Fruit fly (Drosophila melanogaster) whole organism, embryonic: ENCODE data around the gene CG4629.

Source experiments
- Atf-2 ChIP-seq: fragments of 200-800 bp; sonication (Bioruptor generic); optimal IDR thresholded peaks from 2 replicates; lab custom pipeline; 2016; ENCODE audit warnings: missing biosample characterization, missing genetic modification characterization
- Bgb ChIP-seq: fragments of 200-800 bp; sonication (Bioruptor generic); IDR thresholded peaks from 2 replicates; pipeline ENCODE4 v1.3.6; 2022; ENCODE audit warnings: missing biosample characterization, missing genetic modification characterization; ENCODE audit not compliant: partially characterized antibody
- CG10431 ChIP-seq: fragments of 200-800 bp; sonication (Bioruptor generic); optimal IDR thresholded peaks from 3 replicates; lab custom pipeline; 2018; ENCODE audit warnings: missing biosample characterization, mild to moderate bottlenecking, missing genetic modification characterization
- CG12219 ChIP-seq: fragments of 200-800 bp; sonication (Bioruptor generic); optimal IDR thresholded peaks from 3 replicates; lab custom pipeline; 2018; ENCODE audit warnings: missing biosample characterization, mild to moderate bottlenecking, missing genetic modification characterization
- CG14860 ChIP-seq: fragments of 200-800 bp; sonication (Bioruptor generic); IDR thresholded peaks from 3 replicates; pipeline ENCODE4 v1.3.6; 2022; ENCODE audit warnings: missing biosample characterization, missing genetic modification characterization; ENCODE audit not compliant: partially characterized antibody
- CG15269 ChIP-seq: fragments of 200-800 bp; sonication (Bioruptor generic); optimal IDR thresholded peaks from 2 replicates; lab custom pipeline; 2018; ENCODE audit warnings: missing biosample characterization, mild to moderate bottlenecking, missing genetic modification characterization, moderate library complexity
- CG1647 ChIP-seq: fragments of 200-800 bp; sonication (Bioruptor generic); optimal IDR thresholded peaks from 3 replicates; lab custom pipeline; 2016; ENCODE audit warnings: missing biosample characterization, missing genetic modification characterization
- CG16863 ChIP-seq: fragments of 200-800 bp; sonication (Bioruptor generic); optimal IDR thresholded peaks from 3 replicates; lab custom pipeline; 2016; ENCODE audit warnings: missing biosample characterization, missing genetic modification characterization
- CG17359 ChIP-seq: fragments of 200-800 bp; sonication (Bioruptor generic); optimal IDR thresholded peaks from 3 replicates; lab custom pipeline; 2018; ENCODE audit warnings: missing biosample characterization, mild to moderate bottlenecking, missing genetic modification characterization, moderate library complexity
- CG17568 ChIP-seq: fragments of 200-800 bp; sonication (Bioruptor generic); optimal IDR thresholded peaks from 2 replicates; lab custom pipeline; 2018; ENCODE audit warnings: missing biosample characterization, mild to moderate bottlenecking, missing genetic modification characterization, moderate library complexity
- CG18476 ChIP-seq: fragments of 200-800 bp; sonication (Bioruptor generic); optimal IDR thresholded peaks from 2 replicates; lab custom pipeline; 2016; ENCODE audit warnings: missing biosample characterization, mild to moderate bottlenecking, missing genetic modification characterization
- CG2116 ChIP-seq: fragments of 200-800 bp; sonication (Bioruptor generic); optimal IDR thresholded peaks from 3 replicates; lab custom pipeline; 2018; ENCODE audit warnings: missing biosample characterization, mild to moderate bottlenecking, missing genetic modification characterization
- CG2129 ChIP-seq: fragments of 200-800 bp; sonication (Bioruptor generic); IDR thresholded peaks from 2 replicates; pipeline ENCODE4 v1.3.6; 2022; ENCODE audit warnings: missing biosample characterization, missing genetic modification characterization; ENCODE audit not compliant: partially characterized antibody
- CG4404 ChIP-seq: fragments of 200-800 bp; sonication (Bioruptor generic); IDR thresholded peaks from 2 replicates; pipeline ENCODE4 v1.3.6; 2022; ENCODE audit warnings: missing biosample characterization, missing genetic modification characterization
- CG4730 ChIP-seq: fragments of 200-800 bp; sonication (Bioruptor generic); IDR thresholded peaks from 2 replicates; pipeline ENCODE4 v1.3.6; 2022; ENCODE audit warnings: missing biosample characterization, missing genetic modification characterization
- CG6254 ChIP-seq: fragments of 200-800 bp; sonication (Bioruptor generic); optimal IDR thresholded peaks from 3 replicates; lab custom pipeline; 2017; ENCODE audit warnings: mild to moderate bottlenecking, missing biosample characterization, missing genetic modification reagents, missing genetic modification characterization
- CG6791 ChIP-seq: fragments of 200-800 bp; sonication (Bioruptor generic); IDR thresholded peaks from 3 replicates; pipeline ENCODE4 v1.3.6; 2022; ENCODE audit warnings: missing biosample characterization, missing genetic modification characterization; ENCODE audit not compliant: partially characterized antibody
- CG7839 ChIP-seq: fragments of 200-800 bp; sonication (Bioruptor generic); optimal IDR thresholded peaks from 3 replicates; lab custom pipeline; 2018; ENCODE audit warnings: missing biosample characterization, mild to moderate bottlenecking, missing genetic modification characterization, moderate library complexity
- CG7928 ChIP-seq: fragments of 200-800 bp; sonication (Bioruptor generic); optimal IDR thresholded peaks from 2 replicates; lab custom pipeline; 2017; ENCODE audit warnings: missing biosample characterization, mild to moderate bottlenecking, missing genetic modification characterization
- CG7963 ChIP-seq: fragments of 200-800 bp; sonication (Bioruptor generic); IDR thresholded peaks from 3 replicates; pipeline ENCODE4 v1.3.6; 2022; ENCODE audit warnings: missing biosample characterization, missing genetic modification characterization; ENCODE audit not compliant: partially characterized antibody
- Camta ChIP-seq: fragments of 200-800 bp; sonication (Bioruptor generic); optimal IDR thresholded peaks from 2 replicates; lab custom pipeline; 2016; ENCODE audit warnings: missing biosample characterization, missing genetic modification characterization
- Dll ChIP-seq: fragments of 200-800 bp; sonication (Bioruptor generic); IDR thresholded peaks from 4 replicates; pipeline ENCODE4 v1.3.6; 2022; ENCODE audit warnings: missing biosample characterization, missing genetic modification characterization; ENCODE audit not compliant: partially characterized antibody
- Doc3 ChIP-seq: fragments of 200-800 bp; sonication (Bioruptor generic); IDR thresholded peaks from 3 replicates; pipeline ENCODE4 v1.3.6; 2022; ENCODE audit warnings: missing biosample characterization, missing genetic modification characterization; ENCODE audit not compliant: partially characterized antibody
- Fer2 ChIP-seq: fragments of 200-800 bp; sonication (Bioruptor generic); optimal IDR thresholded peaks from 2 replicates; lab custom pipeline; 2018; ENCODE audit warnings: missing biosample characterization, mild to moderate bottlenecking, missing genetic modification characterization, moderate library complexity
- HLH3B ChIP-seq: fragments of 200-800 bp; sonication (Bioruptor generic); IDR thresholded peaks from 2 replicates; pipeline ENCODE4 v1.3.6; 2022; ENCODE audit warnings: missing biosample characterization, missing genetic modification characterization
- HLH4C ChIP-seq: fragments of 200-800 bp; sonication (Bioruptor generic); IDR thresholded peaks from 3 replicates; pipeline ENCODE4 v1.3.6; 2022; ENCODE audit warnings: missing biosample characterization, missing genetic modification characterization; ENCODE audit not compliant: partially characterized antibody
- HmgZ ChIP-seq: fragments of 200-800 bp; sonication (Bioruptor generic); optimal IDR thresholded peaks from 2 replicates; lab custom pipeline; 2018; ENCODE audit warnings: missing biosample characterization, mild to moderate bottlenecking, missing genetic modification characterization
- Lim3 ChIP-seq: fragments of 200-800 bp; sonication (Bioruptor generic); IDR thresholded peaks from 2 replicates; pipeline ENCODE4 v1.3.6; 2022; ENCODE audit warnings: missing biosample characterization, missing genetic modification characterization
- Myb ChIP-seq: fragments of 200-800 bp; sonication (Bioruptor generic); optimal IDR thresholded peaks from 2 replicates; lab custom pipeline; 2016; ENCODE audit warnings: missing biosample characterization, missing genetic modification characterization
- Sin3A ChIP-seq: fragments of >200 bp; optimal IDR thresholded peaks from 2 replicates; lab custom pipeline; 2018
- Ssrp ChIP-seq: fragments of 200-800 bp; sonication (Bioruptor generic); optimal IDR thresholded peaks from 2 replicates; lab custom pipeline; 2018; ENCODE audit warnings: missing biosample characterization, mild to moderate bottlenecking, missing genetic modification characterization, moderate library complexity
- Xbp1 ChIP-seq: fragments of 200-800 bp; sonication (Bioruptor generic); optimal IDR thresholded peaks from 3 replicates; lab custom pipeline; 2016; ENCODE audit warnings: missing biosample characterization, mild to moderate bottlenecking, missing genetic modification characterization
- chinmo ChIP-seq: fragments of 200-800 bp; sonication (Bioruptor generic); IDR thresholded peaks from 4 replicates; pipeline ENCODE4 v1.3.6; 2022; ENCODE audit warnings: missing biosample characterization, missing genetic modification characterization; ENCODE audit not compliant: partially characterized antibody
- chm ChIP-seq: fragments of 200-800 bp; sonication (Bioruptor generic); IDR thresholded peaks from 2 replicates; pipeline ENCODE4 v1.3.6; 2022; ENCODE audit warnings: missing biosample characterization, missing genetic modification characterization
- fd102C ChIP-seq: fragments of 200-800 bp; sonication (Bioruptor generic); optimal IDR thresholded peaks from 2 replicates; lab custom pipeline; 2018; ENCODE audit warnings: missing biosample characterization, mild to moderate bottlenecking, missing genetic modification characterization, moderate library complexity
- gcm ChIP-seq: fragments of 200-800 bp; sonication (Bioruptor generic); optimal IDR thresholded peaks from 2 replicates; lab custom pipeline; 2019; ENCODE audit warnings: missing biosample characterization, mild to moderate bottlenecking, missing genetic modification characterization, moderate library complexity
- hb ChIP-seq: fragments of 200-800 bp; sonication (Bioruptor generic); IDR thresholded peaks from 3 replicates; pipeline ENCODE4 v1.3.6; 2022; ENCODE audit warnings: missing biosample characterization, missing genetic modification characterization; ENCODE audit not compliant: partially characterized antibody
- hbn ChIP-seq: fragments of 200-800 bp; sonication (Bioruptor generic); IDR thresholded peaks from 2 replicates; pipeline ENCODE4 v1.3.6; 2022; ENCODE audit warnings: missing biosample characterization, missing genetic modification characterization; ENCODE audit not compliant: partially characterized antibody
- her ChIP-seq: fragments of 200-800 bp; sonication (Bioruptor generic); optimal IDR thresholded peaks from 2 replicates; lab custom pipeline; 2016; ENCODE audit warnings: missing biosample characterization, missing genetic modification characterization
- knrl ChIP-seq: fragments of 200-800 bp; sonication (Bioruptor generic); IDR thresholded peaks from 3 replicates; pipeline ENCODE4 v1.3.6; 2022; ENCODE audit warnings: missing biosample characterization, missing genetic modification characterization; ENCODE audit not compliant: partially characterized antibody
- org-1 ChIP-seq: fragments of 200-800 bp; sonication (Bioruptor generic); optimal IDR thresholded peaks from 2 replicates; lab custom pipeline; 2017; ENCODE audit warnings: missing biosample characterization, missing genetic modification characterization
- pzg ChIP-seq: fragments of 200-800 bp; sonication (Bioruptor generic); optimal IDR thresholded peaks from 3 replicates; lab custom pipeline; 2018; ENCODE audit warnings: missing biosample characterization, mild to moderate bottlenecking, missing genetic modification characterization, moderate library complexity
- run ChIP-seq: fragments of 200-800 bp; sonication (Bioruptor generic); optimal IDR thresholded peaks from 3 replicates; lab custom pipeline; 2018; ENCODE audit warnings: missing biosample characterization, mild to moderate bottlenecking, missing genetic modification characterization
- sens ChIP-seq: fragments of 200-800 bp; sonication (Bioruptor generic); peaks from one replicate; lab custom pipeline; 2016; ENCODE audit warnings: missing biosample characterization, missing genetic modification characterization
- sens-2 ChIP-seq: fragments of 200-800 bp; sonication (Bioruptor generic); IDR thresholded peaks from 2 replicates; pipeline ENCODE4 v1.3.6; 2022; ENCODE audit warnings: missing biosample characterization, missing genetic modification characterization
- slbo ChIP-seq: fragments of 200-800 bp; sonication (Bioruptor generic); IDR thresholded peaks from 2 replicates; pipeline ENCODE4 v1.3.6; 2022; ENCODE audit warnings: missing biosample characterization, missing genetic modification characterization
- tgo ChIP-seq: fragments of 200-800 bp; sonication (Bioruptor generic); IDR thresholded peaks from 3 replicates; pipeline ENCODE4 v1.3.6; 2022; ENCODE audit warnings: missing biosample characterization, missing genetic modification characterization
- vnd ChIP-seq: fragments of 200-800 bp; sonication (Bioruptor generic); IDR thresholded peaks from 3 replicates; pipeline ENCODE4 v1.3.6; 2022; ENCODE audit warnings: missing biosample characterization, missing genetic modification characterization; ENCODE audit not compliant: partially characterized antibody

CG4629 gene

DNA sequence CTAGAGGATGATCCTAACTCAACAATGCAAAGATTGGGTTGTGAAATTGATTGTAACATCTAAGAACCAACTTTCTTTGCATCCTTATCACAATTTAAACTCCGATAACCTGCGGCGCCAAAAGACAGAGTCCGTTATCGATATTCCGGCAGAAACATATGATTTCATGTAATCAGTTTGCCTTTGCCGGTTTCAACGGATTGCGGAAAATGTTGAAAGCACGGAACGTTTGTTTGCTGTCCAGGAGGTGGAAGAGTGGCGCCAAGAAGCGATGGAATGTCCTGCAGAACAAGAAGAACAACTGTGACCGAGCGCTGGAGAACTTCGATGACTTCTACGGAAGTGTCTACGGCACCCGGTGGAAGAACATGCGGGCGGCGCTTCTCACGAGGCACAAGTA lies 45.4 kb upstream of the CG4629 start (continued):
- TF ChIP-seq HLH3B (GFP tag; lab: Robert Waterston, UW) (no peak), CG14860 (peak; percentile 59; the same call in 2 of the 3 replicates), CG7963 (GFP tag; lab: Robert Waterston, UW) (peak; percentile 53; the same call in 2 of the 3 replicates), CG16863 (no peak), CG18476 (no peak), CG10431 (GFP tag; lab: Kevin White, UChicago) (peak; percentile 46), Fer2 (tag; lab: Kevin White, UChicago) (no peak), Camta (GFP tag; lab: Kevin White, UChicago) (no peak), tgo (GFP tag; lab: Robert Waterston, UW) (no peak), Myb (GFP tag; lab: Kevin White, UChicago) (no peak), Bgb (peak; percentile 43; the same call in 1 of the 2 replicates), fd102C (GFP tag; lab: Kevin White, UChicago) (no peak), CG2129 (0 out of 2 replicates have a peak, but pooled peaks have one; percentile 19), her (GFP tag; lab: Kevin White, UChicago) (no peak), Dll (GFP tag; lab: Robert Waterston, UW) (peak; percentile 72), CG6254 (no peak), CG4730 (GFP tag; lab: Robert Waterston, UW) (no peak), CG12219 (GFP tag; lab: Kevin White, UChicago) (no peak), sens-2 (GFP tag; lab: Robert Waterston, UW) (no peak), CG4404 (GFP tag; lab: Robert Waterston, UW) (no peak), CG17359 (no peak), HLH4C (GFP tag; lab: Robert Waterston, UW) (peak; percentile 72), chinmo (GFP tag; lab: Robert Waterston, UW) (0 out of 4 replicates have a peak, but pooled peaks have one; percentile 58), CG15269 (tag; lab: Kevin White, UChicago) (no peak), Ssrp (tag; lab: Kevin White, UChicago) (no peak), gcm (GFP tag; lab: Kevin White, UChicago) (peak; percentile 88), CG7928 (GFP tag; lab: Kevin White, UChicago) (no peak), CG2116 (GFP tag; lab: Kevin White, UChicago) (peak; percentile 70), knrl (GFP tag; lab: Robert Waterston, UW) (0 out of 3 replicates have a peak, but pooled peaks have one; percentile 8), org-1 (no peak), hbn (GFP tag; lab: Robert Waterston, UW) (peak; percentile 53; the same call in 1 of the 2 replicates), slbo (GFP tag; lab: Robert Waterston, UW) (no peak), sens (GFP tag; lab: Kevin White, UChicago) (peak; percentile 16), chm (GFP tag; lab: Robert Waterston, UW) (no peak), Sin3A (lab: Kevin White, UChicago) (peak; percentile 3), CG17568 (GFP tag; lab: Kevin White, UChicago) (no peak), Lim3 (GFP tag; lab: Robert Waterston, UW) (no peak), Atf-2 (GFP tag; lab: Kevin White, UChicago) (no peak), Xbp1 (GFP tag; lab: Kevin White, UChicago) (no peak), hb (GFP tag; lab: Robert Waterston, UW) (peak; percentile 65; the same call in 1 of the 3 replicates), pzg (GFP tag; lab: Kevin White, UChicago) (peak; percentile 30), CG6791 (GFP tag; lab: Robert Waterston, UW) (0 out of 3 replicates have a peak, but pooled peaks have one; percentile 47), CG1647 (no peak), Doc3 (GFP tag; lab: Robert Waterston, UW) (peak; percentile 44; the same call in 2 of the 3 replicates), run (tag; lab: Kevin White, UChicago) (no peak), CG7839 (tag; lab: Kevin White, UChicago) (no peak), HmgZ (tag; lab: Kevin White, UChicago) (no peak), vnd (GFP tag; lab: Robert Waterston, UW) (peak; percentile 46; the same call in 1 of the 3 replicates)
